Worm (Caenorhabditis elegans): ENCODE measurements around the gene sdha-1.
A peak's percentile ranks its signal among the peaks of the same experiment; 100 is the strongest.

Gene sdha-1

DNA sequence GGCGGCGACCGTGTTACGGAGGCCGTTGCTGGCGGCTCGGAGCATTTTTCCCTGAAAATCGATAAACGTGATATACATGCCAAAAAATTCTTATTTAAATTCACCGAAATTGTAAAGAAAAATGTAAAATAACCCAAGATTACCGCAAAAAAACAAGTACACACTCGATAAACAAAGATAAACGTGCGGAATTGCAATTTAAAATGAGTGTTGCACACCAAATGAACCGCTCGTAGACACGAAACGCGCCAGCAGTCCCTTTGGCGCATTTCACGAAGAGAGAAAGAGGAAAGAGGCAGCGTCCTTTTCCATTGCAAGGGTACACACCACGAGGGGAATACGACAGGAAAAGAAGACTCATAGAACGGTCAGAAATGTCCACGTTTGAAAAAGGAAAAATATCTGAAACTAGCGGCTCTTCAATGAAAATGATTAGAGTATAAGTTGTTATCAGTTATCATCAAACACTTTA lies at the start of gene sdha-1:
Gene sdha-1 (minus strand): TSS at position 51 of the 472 bp plus-strand sequence.
- TF ChIP-seq gmeb-1 (tag; optimal IDR thresholded peaks at IDR 0.05) (peak; percentile 82), Y55F3AM.14 (GFP tag; optimal IDR thresholded peaks at IDR 0.05) (peak; percentile 12), zag-1 (tag; optimal IDR thresholded peaks at IDR 0.05) (peak; percentile 77), mab-5 (tag; optimal IDR thresholded peaks at IDR 0.05) (peak; percentile 37), lin-11 (tag; optimal IDR thresholded peaks at IDR 0.05) (peak; percentile 62), nhr-77 (tag; optimal IDR thresholded peaks at IDR 0.05) (no peak), blmp-1 (tag; optimal IDR thresholded peaks at IDR 0.05; ENCODE audit: insufficient read depth) (no peak), peb-1 (tag; optimal IDR thresholded peaks at IDR 0.05) (no peak), snpc-4 (tag; optimal IDR thresholded peaks at IDR 0.05) (peak; percentile 82), nhr-129 (tag; optimal IDR thresholded peaks at IDR 0.05) (peak; percentile 98), mdl-1 (tag; optimal IDR thresholded peaks at IDR 0.05) (peak; percentile 37 to 78), nhr-10 (tag; optimal IDR thresholded peaks at IDR 0.05) (peak; percentile 16), sma-3 (GFP tag; optimal IDR thresholded peaks at IDR 0.05) (peak; percentile 88), nhr-11 (tag; optimal IDR thresholded peaks at IDR 0.05) (no peak), ZK546.5 (tag; optimal IDR thresholded peaks at IDR 0.05) (no peak), nhr-237 (tag; optimal IDR thresholded peaks at IDR 0.05) (no peak), F13H6.1 (tag; optimal IDR thresholded peaks at IDR 0.05) (peak; percentile 91), ztf-4 (tag; optimal IDR thresholded peaks at IDR 0.05) (peak; percentile 67), unc-62 (GFP tag; optimal IDR thresholded peaks at IDR 0.05) (no peak), sem-4 (tag; optimal IDR thresholded peaks at IDR 0.05) (peak; percentile 85), alr-1 (tag; optimal IDR thresholded peaks at IDR 0.05) (no peak), lsy-2 (tag; optimal IDR thresholded peaks at IDR 0.05) (peak; percentile 44 to 88), nhr-6 (tag; optimal IDR thresholded peaks at IDR 0.05) (peak; percentile 90), crh-2 (tag; optimal IDR thresholded peaks at IDR 0.05) (peak; percentile 95), nhr-23 (tag; optimal IDR thresholded peaks at IDR 0.05) (no peak), fos-1 (tag; optimal IDR thresholded peaks at IDR 0.05) (peak; percentile 90), nhr-21 (tag; optimal IDR thresholded peaks at IDR 0.05) (peak; percentile 73), nhr-25 (tag; optimal IDR thresholded peaks at IDR 0.05) (peak; percentile 84), lin-39 (tag; optimal IDR thresholded peaks at IDR 0.05) (no peak), aly-2 (tag; optimal IDR thresholded peaks at IDR 0.05) (no peak), R02D3.7 (tag; optimal IDR thresholded peaks at IDR 0.05) (no peak), egl-27 (tag; optimal IDR thresholded peaks at IDR 0.05) (peak; percentile 81), unc-39 (tag; optimal IDR thresholded peaks at IDR 0.05) (no peak), ama-1 (optimal IDR thresholded peaks at IDR 0.05) (no peak), elt-3 (tag; optimal IDR thresholded peaks at IDR 0.05) (no peak), ceh-16 (tag; optimal IDR thresholded peaks at IDR 0.05) (peak; percentile 66), ztf-1 (GFP tag; conservative IDR thresholded peaks at IDR 0.05) (no peak), C34F6.9 (tag; optimal IDR thresholded peaks at IDR 0.05) (peak; percentile 94), unc-55 (GFP tag; optimal IDR thresholded peaks at IDR 0.05) (peak; percentile 86), elt-1 (tag; optimal IDR thresholded peaks at IDR 0.05) (peak; percentile 4), nhr-12 (tag; optimal IDR thresholded peaks at IDR 0.05) (no peak), dmd-4 (tag; optimal IDR thresholded peaks at IDR 0.05) (no peak), sma-9 (GFP tag; optimal IDR thresholded peaks at IDR 0.05) (peak; percentile 92), sma-9 (tag; optimal IDR thresholded peaks at IDR 0.05) (no peak), lin-13 (GFP tag; optimal IDR thresholded peaks at IDR 0.05) (peak; percentile 83), ceh-82 (tag; optimal IDR thresholded peaks at IDR 0.05) (no peak), skn-1 (tag; optimal IDR thresholded peaks at IDR 0.05) (no peak), mbf-1 (tag; optimal IDR thresholded peaks at IDR 0.05) (no peak), ztf-11 (tag; optimal IDR thresholded peaks at IDR 0.05) (no peak)

All from whole organism, L2 larva.